Fruit fly (Drosophila melanogaster): ENCODE results near the gene Ndf.
A peak's percentile ranks its signal among the peaks of the same experiment; 100 is the strongest.

Ndf gene

DNA sequence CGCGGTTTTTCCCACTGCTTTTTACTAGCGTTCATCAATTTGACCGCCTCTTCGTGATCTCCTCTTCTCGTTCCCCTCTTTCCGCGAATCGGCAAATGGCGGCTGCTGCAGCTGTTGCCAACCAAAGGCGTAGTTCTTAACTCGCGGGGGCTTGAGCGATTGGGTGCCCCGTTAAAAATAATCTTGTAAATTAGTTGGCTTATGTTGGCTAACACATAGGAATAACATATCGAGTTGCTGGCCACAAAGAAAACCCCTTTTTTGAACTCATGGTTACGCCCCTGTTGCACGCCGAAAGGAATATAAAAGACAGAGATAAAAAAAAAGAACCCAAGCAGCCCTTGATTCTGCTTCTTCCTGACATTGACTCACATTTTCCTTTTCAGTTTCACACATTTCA, 53.6 kb downstream of the Ndf start (continued):
- TF ChIP-seq Scr (GFP tag; IDR thresholded peaks at IDR 0.05; ENCODE audit: partially characterized antibody) (no peak), CG9609 (GFP tag; optimal IDR thresholded peaks at IDR 0.05) (peak; percentile 53), yki (optimal IDR thresholded peaks at IDR 0.05) (no peak), tio (GFP tag; optimal IDR thresholded peaks at IDR 0.05) (peak; percentile 49), CHES-1-like (GFP tag; optimal IDR thresholded peaks at IDR 0.05) (no peak), CG10979 (tag; optimal IDR thresholded peaks at IDR 0.05) (peak; percentile 82), Aef1 (GFP tag; IDR thresholded peaks at IDR 0.05) (peak; percentile 75), bcd (GFP tag; optimal IDR thresholded peaks at IDR 0.05) (peak; percentile 63), crp (GFP tag; optimal IDR thresholded peaks at IDR 0.05) (peak in 1 of 2 experiments; percentile 43), CG14667 (GFP tag; IDR thresholded peaks at IDR 0.05) (peak; percentile 80), ken (GFP tag; IDR thresholded peaks at IDR 0.05) (peak; percentile 91), Dek (tag; optimal IDR thresholded peaks at IDR 0.05) (no peak), CG16815 (GFP tag; optimal IDR thresholded peaks at IDR 0.05) (peak; percentile 74), dm (GFP tag; optimal IDR thresholded peaks at IDR 0.05) (no peak), BtbVII (GFP tag; optimal IDR thresholded peaks at IDR 0.05) (no peak), Doc2 (GFP tag; IDR thresholded peaks at IDR 0.05) (no peak), CG7963 (GFP tag; IDR thresholded peaks at IDR 0.05; ENCODE audit: partially characterized antibody) (no peak), CG12299 (tag; optimal IDR thresholded peaks at IDR 0.05) (no peak), sna (GFP tag; IDR thresholded peaks at IDR 0.05; ENCODE audit: partially characterized antibody) (no peak), CG2875 (GFP tag; optimal IDR thresholded peaks at IDR 0.05) (peak; percentile 45), Fer2 (tag; optimal IDR thresholded peaks at IDR 0.05) (no peak), CG7357 (GFP tag; IDR thresholded peaks at IDR 0.05) (peak; percentile 64; the same call in 1 of the 3 replicates), jing (GFP tag; optimal IDR thresholded peaks at IDR 0.05) (peak; percentile 54), unc-4 (GFP tag; IDR thresholded peaks at IDR 0.05; ENCODE audit: partially characterized antibody) (no peak), esg (GFP tag; conservative IDR thresholded peaks at IDR 0.05) (peak; percentile 70), H2.0 (GFP tag; IDR thresholded peaks at IDR 0.05) (peak; percentile 84), CG7372 (GFP tag; IDR thresholded peaks at IDR 0.05) (peak; percentile 51; the same call in 1 of the 2 replicates), ase (GFP tag; IDR thresholded peaks at IDR 0.05) (peak; percentile 81), Meics (GFP tag; optimal IDR thresholded peaks at IDR 0.05) (peak; percentile 38), corto (GFP tag; optimal IDR thresholded peaks at IDR 0.05) (peak; percentile 77), CG18764 (GFP tag; optimal IDR thresholded peaks at IDR 0.05) (peak; percentile 36), abd-A (tag; optimal IDR thresholded peaks at IDR 0.05) (no peak), CG11504 (tag; optimal IDR thresholded peaks at IDR 0.05) (peak; percentile 67), CG12219 (GFP tag; optimal IDR thresholded peaks at IDR 0.05) (peak; percentile 65), E2f1 (GFP tag; IDR thresholded peaks at IDR 0.05) (peak; percentile 77), CG43689 (GFP tag; IDR thresholded peaks at IDR 0.05) (no peak), Trl (optimal IDR thresholded peaks at IDR 0.05) (no peak), Trl (GFP tag; optimal IDR thresholded peaks at IDR 0.05) (peak; percentile 79), eyg (GFP tag; optimal IDR thresholded peaks at IDR 0.05) (peak; percentile 16), dmrt11E (tag; optimal IDR thresholded peaks at IDR 0.05) (peak; percentile 88), Max (GFP tag; optimal IDR thresholded peaks at IDR 0.05) (peak; percentile 51), lola (GFP tag; optimal IDR thresholded peaks at IDR 0.05) (peak in 1 of 3 experiments; percentile 78), CG15601 (tag; optimal IDR thresholded peaks at IDR 0.05) (peak; percentile 22), BEAF-32 (GFP tag; optimal IDR thresholded peaks at IDR 0.05) (no peak), Mad (GFP tag; optimal IDR thresholded peaks at IDR 0.05) (no peak), CG1832 (GFP tag; optimal IDR thresholded peaks at IDR 0.05) (no peak), CG1602 (GFP tag; optimal IDR thresholded peaks at IDR 0.05) (peak; percentile 75), CG3281 (GFP tag; optimal IDR thresholded peaks at IDR 0.05) (no peak), fd3F (GFP tag; optimal IDR thresholded peaks at IDR 0.05) (peak; percentile 57), kah (GFP tag; optimal IDR thresholded peaks at IDR 0.05) (no peak), Bgb (GFP tag; IDR thresholded peaks at IDR 0.05; ENCODE audit: partially characterized antibody) (no peak)
